Worm (Caenorhabditis elegans) whole organism, L4/young adult: ENCODE results near the gene T26C12.1.

Source experiments
- dao-5 ChIP-seq: sonication (generic microtip); optimal IDR thresholded peaks from 2 replicates; lab custom pipeline; 2016; ENCODE audit warnings: missing genotype, missing genetic modification characterization, moderate library complexity, missing compliant biosample characterization
- him-1 ChIP-seq: sonication (generic microtip); optimal IDR thresholded peaks from 2 replicates; lab custom pipeline; 2016; ENCODE audit warnings: missing genotype, missing genetic modification reagents, missing genetic modification characterization, missing compliant biosample characterization

DNA sequence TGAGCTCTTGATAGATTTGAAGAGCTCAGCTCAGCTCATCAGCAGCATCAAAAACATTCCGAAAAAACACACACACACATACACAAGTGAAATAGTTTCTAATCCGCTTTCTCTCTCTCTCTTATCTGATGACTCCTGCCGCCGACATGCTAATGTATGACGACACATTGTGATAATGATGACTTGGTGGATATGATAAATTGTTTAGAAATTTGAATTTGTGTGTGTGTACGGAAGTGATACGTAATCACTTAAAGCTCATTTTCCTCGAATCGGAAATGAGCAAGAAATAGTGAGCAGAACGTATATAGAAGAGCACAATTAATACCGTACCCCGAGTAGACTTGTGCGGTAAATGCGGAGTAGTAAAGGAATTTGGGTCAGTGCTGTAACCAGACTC lies 11.8 kb upstream of the T26C12.1 start:
- no peak for TF ChIP-seq dao-5 (tag; lab: Kevin White, UChicago)
- TF ChIP-seq him-1 (tag; lab: Kevin White, UChicago) = no peak
